Fruit fly (Drosophila melanogaster): ENCODE data around the gene Nmt.

Gene Nmt

dm6 chr3L:8150284-8150683 lies 27.9 kb downstream of the Nmt start:
- no peak for TF ChIP-seq CG17801 (GFP tag; optimal IDR thresholded peaks at IDR 0.05; ENCODE audit: partially characterized antibody)

- TF ChIP-seq CG17801 (GFP tag; optimal IDR thresholded peaks at IDR 0.05; ENCODE audit: partially characterized antibody): peak; percentile 64
Measured at dm6 chr3L:8137448-8137906, 40.8 kb downstream of the Nmt start, which contains the start of the genes Setx and mus301. Setx (minus strand) TSS chr3L:8137498. mus301 (plus strand) TSS chr3L:8137808.

- TF ChIP-seq CG17801 (GFP tag; optimal IDR thresholded peaks at IDR 0.05; ENCODE audit: partially characterized antibody): peak; percentile 27
Measured at dm6 chr3L:8128396-8129050, 49.7 kb downstream of the Nmt start.

dm6 chr3L:8127712-8128210 lies 50.5 kb downstream of the Nmt start, which contains the start of the genes Cds and Uba2:
Cds (plus strand) TSS chr3L:8127762.
Uba2 (minus strand) TSS chr3L:8127818.
- peak; percentile 96 for TF ChIP-seq CG17801 (GFP tag; optimal IDR thresholded peaks at IDR 0.05; ENCODE audit: partially characterized antibody)
